Fruit fly (Drosophila melanogaster) whole organism, adult: ENCODE results near the gene Skp2.

Source experiments
- CG11617 ChIP-seq: fragments of 200-800 bp; sonication (Bioruptor generic); optimal IDR thresholded peaks from 2 replicates; lab custom pipeline; 2017; ENCODE audit warnings: mild to moderate bottlenecking, missing biosample characterization, missing genetic modification reagents, missing genetic modification characterization
- CG14711 ChIP-seq: fragments of 200-800 bp; sonication (Bioruptor generic); optimal IDR thresholded peaks from 2 replicates; lab custom pipeline; 2018; ENCODE audit warnings: missing biosample characterization, mild to moderate bottlenecking, missing genetic modification characterization, moderate library complexity
- CG1620 ChIP-seq: fragments of 200-800 bp; sonication (Bioruptor generic); optimal IDR thresholded peaks from 2 replicates; lab custom pipeline; 2016; ENCODE audit warnings: missing biosample characterization, missing genetic modification characterization
- CG33017 ChIP-seq: fragments of 200-800 bp; sonication (Bioruptor generic); optimal IDR thresholded peaks from 2 replicates; lab custom pipeline; 2018; ENCODE audit warnings: missing biosample characterization, mild to moderate bottlenecking, missing genetic modification characterization, moderate library complexity
- bab1 ChIP-seq: fragments of 200-800 bp; sonication (Bioruptor generic); optimal IDR thresholded peaks from 3 replicates; lab custom pipeline; 2019; ENCODE audit warnings: missing biosample characterization, mild to moderate bottlenecking, missing genetic modification characterization, moderate library complexity
- cic ChIP-seq: fragments of 200-800 bp; sonication (Bioruptor generic); optimal IDR thresholded peaks from 2 replicates; lab custom pipeline; 2017; ENCODE audit warnings: missing biosample characterization, mild to moderate bottlenecking, missing genetic modification characterization, moderate library complexity
- kay ChIP-seq: fragments of 200-800 bp; sonication (Bioruptor generic); peaks from one replicate; lab custom pipeline; 2016; ENCODE audit warnings: missing biosample characterization, missing genetic modification characterization, borderline replicate concordance
- pad ChIP-seq: fragments of 200-800 bp; sonication (Bioruptor generic); optimal IDR thresholded peaks from 3 replicates; lab custom pipeline; 2017; ENCODE audit warnings: missing biosample characterization, missing genetic modification characterization, mild to moderate bottlenecking, moderate library complexity, missing genetic modification reagents
- tj ChIP-seq: fragments of 200-800 bp; sonication (Bioruptor generic); optimal IDR thresholded peaks from 3 replicates; lab custom pipeline; 2017; ENCODE audit warnings: missing biosample characterization, mild to moderate bottlenecking, missing genetic modification characterization, moderate library complexity

- TF ChIP-seq CG33017 (tag; lab: Kevin White, UChicago) = no peak
- no peak for TF ChIP-seq cic (GFP tag; lab: Kevin White, UChicago)
- no peak for TF ChIP-seq kay
- no peak for TF ChIP-seq CG1620 (GFP tag; lab: Kevin White, UChicago)
- TF ChIP-seq bab1 (GFP tag; lab: Kevin White, UChicago) = no peak
- TF ChIP-seq CG14711 (tag; lab: Kevin White, UChicago) = no peak
- no peak for TF ChIP-seq tj
- no peak for TF ChIP-seq pad (GFP tag; lab: Kevin White, UChicago)
- no peak for TF ChIP-seq CG11617 (GFP tag; lab: Kevin White, UChicago)
Measured at dm6 chr3R:4353569-4353968, 16.1 kb upstream of the Skp2 start.
